Worm (Caenorhabditis elegans) whole organism, early embryonic: ENCODE data around the gene F41B4.2.

Experiments used
- B0310.2 ChIP-seq: sonication (generic microtip); optimal IDR thresholded peaks from 2 replicates; lab custom pipeline; 2016; ENCODE audit warnings: mild to moderate bottlenecking, missing genetic modification characterization, missing compliant biosample characterization
- F13C5.2 ChIP-seq: sonication (generic microtip); optimal IDR thresholded peaks from 2 replicates; lab custom pipeline; 2017; ENCODE audit warnings: mild to moderate bottlenecking, missing genetic modification characterization, inconsistent platforms, missing compliant biosample characterization
- aly-1 ChIP-seq: sonication (generic microtip); optimal IDR thresholded peaks from 2 replicates; lab custom pipeline; 2016; ENCODE audit warnings: missing genetic modification characterization, missing compliant biosample characterization
- ama-1 ChIP-seq: fragments of 150-350 bp; optimal IDR thresholded peaks from 2 replicates; lab custom pipeline; 2014
- ceh-13 ChIP-seq: fragments of 200-800 bp; sonication (Bioruptor generic); optimal IDR thresholded peaks from 2 replicates; lab custom pipeline; 2018; ENCODE audit warnings: mild to moderate bottlenecking, missing genetic modification characterization, missing compliant biosample characterization
- ceh-36 ChIP-seq: sonication (generic microtip); optimal IDR thresholded peaks from 2 replicates; lab custom pipeline; 2016; ENCODE audit warnings: missing genetic modification characterization, inconsistent platforms, missing compliant biosample characterization
- ets-7 ChIP-seq: sonication (generic microtip); optimal IDR thresholded peaks from 2 replicates; lab custom pipeline; 2016; ENCODE audit warnings: missing genotype, missing genetic modification characterization, missing compliant biosample characterization
- flt-1 ChIP-seq: fragments of 200-800 bp; sonication (Bioruptor generic); IDR thresholded peaks from 2 replicates; pipeline ENCODE4 v1.3.6; 2022; ENCODE audit warnings: missing genetic modification characterization, missing compliant biosample characterization
- hmbx-1 ChIP-seq: sonication (generic microtip); optimal IDR thresholded peaks from 2 replicates; lab custom pipeline; 2016; ENCODE audit warnings: mild to moderate bottlenecking, missing genetic modification characterization, missing compliant biosample characterization
- hmg-4 ChIP-seq: fragments of 200-800 bp; sonication (Bioruptor generic); optimal IDR thresholded peaks from 2 replicates; lab custom pipeline; 2018; ENCODE audit warnings: mild to moderate bottlenecking, missing genetic modification characterization, missing compliant biosample characterization
- hnd-1 ChIP-seq: sonication (generic microtip); optimal IDR thresholded peaks from 2 replicates; lab custom pipeline; 2016; ENCODE audit warnings: missing genetic modification characterization, missing compliant biosample characterization
- pes-1 ChIP-seq: fragments of 200-800 bp; sonication (Bioruptor generic); IDR thresholded peaks from 2 replicates; pipeline ENCODE4 v1.3.6; 2022; ENCODE audit warnings: missing genetic modification reagents, missing genetic modification characterization, missing compliant biosample characterization
- scrt-1 ChIP-seq: fragments of 200-800 bp; sonication (Bioruptor generic); IDR thresholded peaks from 2 replicates; pipeline ENCODE4 v1.3.6; 2022; ENCODE audit warnings: missing genetic modification characterization, missing compliant biosample characterization
- sea-1 ChIP-seq: fragments of 200-800 bp; sonication (Bioruptor generic); conservative IDR thresholded peaks from 2 replicates; pipeline ENCODE4 v1.3.6; 2022; ENCODE audit warnings: missing genetic modification characterization, missing compliant biosample characterization
- tbx-11 ChIP-seq: fragments of 200-800 bp; sonication (Bioruptor generic); IDR thresholded peaks from 2 replicates; pipeline ENCODE4 v1.3.6; 2022; ENCODE audit warnings: missing genetic modification characterization, missing compliant biosample characterization
- tbx-37 ChIP-seq: fragments of 200-800 bp; sonication (Bioruptor generic); conservative IDR thresholded peaks from 2 replicates; pipeline ENCODE4 v1.3.6; 2022; ENCODE audit warnings: missing genetic modification reagents, missing genetic modification characterization, missing compliant biosample characterization
- tra-4 ChIP-seq: sonication (generic microtip); optimal IDR thresholded peaks from 2 replicates; lab custom pipeline; 2017; ENCODE audit warnings: missing genetic modification characterization, missing compliant biosample characterization

The F41B4.2 gene

DNA sequence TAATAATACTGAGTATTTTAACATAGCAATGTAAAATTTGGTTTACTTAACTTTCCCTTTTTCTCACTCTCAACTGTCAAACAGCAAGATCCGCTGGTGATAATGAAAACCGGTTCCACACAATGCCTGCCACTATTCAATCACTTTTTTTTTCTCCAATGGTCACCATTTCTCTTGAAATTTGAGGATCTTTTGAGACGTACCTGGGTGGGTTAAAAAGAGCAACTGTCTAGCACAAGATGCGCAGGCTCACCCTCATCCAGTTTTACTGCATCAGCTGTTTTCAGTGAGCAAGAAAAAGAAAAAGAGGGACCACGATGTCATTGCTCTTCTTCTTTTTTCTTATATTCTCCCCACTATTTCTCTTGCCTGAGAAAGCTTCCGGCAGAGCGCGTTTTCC lies 26.8 kb downstream of the F41B4.2 start:
- no peak for TF ChIP-seq pes-1 (GFP tag; lab: Robert Waterston, UW)
- no peak for TF ChIP-seq ceh-13 (GFP tag; lab: Kevin White, UChicago)
- TF ChIP-seq F13C5.2 (tag; lab: Kevin White, UChicago), result no peak
- TF ChIP-seq ceh-36 (tag; lab: Kevin White, UChicago), result no peak
- TF ChIP-seq tbx-37 (GFP tag; lab: Robert Waterston, UW), result no peak
- no peak for TF ChIP-seq ets-7 (tag; lab: Kevin White, UChicago)
- no peak for TF ChIP-seq tra-4 (tag; lab: Kevin White, UChicago)
- no peak for TF ChIP-seq hmg-4 (GFP tag; lab: Kevin White, UChicago)
- no peak for TF ChIP-seq scrt-1 (GFP tag; lab: Robert Waterston, UW)
- TF ChIP-seq sea-1 (GFP tag; lab: Robert Waterston, UW), result no peak

DNA sequence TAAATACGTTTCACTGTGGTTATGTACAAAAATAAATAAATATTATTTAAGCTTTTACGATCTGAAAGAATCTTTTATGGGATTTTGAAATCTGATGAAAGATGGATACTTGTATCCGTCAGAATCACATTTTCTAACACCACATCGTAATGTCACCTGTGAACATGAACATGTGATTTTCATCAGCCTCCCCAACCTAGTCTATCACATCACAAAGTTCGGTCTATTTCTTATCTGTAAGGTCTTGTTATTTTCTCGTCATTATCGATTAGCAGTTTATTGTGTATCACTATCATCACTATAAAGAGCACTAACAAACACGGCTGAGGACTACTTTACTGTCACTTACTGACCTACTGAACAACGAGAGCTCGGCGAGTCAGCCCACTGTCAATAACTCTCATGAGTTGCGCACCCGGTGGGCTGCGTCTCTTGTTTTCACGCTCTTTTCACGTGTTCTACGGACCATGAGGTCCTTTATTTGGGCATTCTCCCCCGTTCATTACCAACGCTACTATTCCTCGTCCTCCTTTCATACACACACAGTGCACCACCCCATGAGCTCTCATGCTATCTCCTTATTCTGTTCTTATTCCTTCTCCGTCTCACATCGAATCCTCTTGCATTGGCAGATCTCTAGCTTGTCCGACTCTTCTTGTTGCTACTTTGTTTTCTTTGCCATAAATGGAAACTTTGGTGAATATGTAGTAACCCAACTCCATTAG lies 27.8 kb downstream of the F41B4.2 start:
- no peak for TF ChIP-seq hmbx-1 (tag; lab: Kevin White, UChicago)
- TF ChIP-seq sea-1 (GFP tag; lab: Robert Waterston, UW), result no peak
- TF ChIP-seq aly-1 (tag; lab: Kevin White, UChicago), result no peak
- no peak for TF ChIP-seq scrt-1 (GFP tag; lab: Robert Waterston, UW)
- TF ChIP-seq tra-4 (tag; lab: Kevin White, UChicago), result no peak
- TF ChIP-seq pes-1 (GFP tag; lab: Robert Waterston, UW), result no peak
- TF ChIP-seq ceh-36 (tag; lab: Kevin White, UChicago), result no peak
- TF ChIP-seq ceh-13 (GFP tag; lab: Kevin White, UChicago), result no peak
- peak; percentile 56 for TF ChIP-seq hmg-4 (GFP tag; lab: Kevin White, UChicago)
- no peak for TF ChIP-seq ama-1 (lab: Kevin White, UChicago)
- TF ChIP-seq tbx-11 (GFP tag; lab: Robert Waterston, UW), result no peak
- no peak for TF ChIP-seq B0310.2 (tag; lab: Kevin White, UChicago)
- peak; percentile 25 for TF ChIP-seq F13C5.2 (tag; lab: Kevin White, UChicago)

DNA sequence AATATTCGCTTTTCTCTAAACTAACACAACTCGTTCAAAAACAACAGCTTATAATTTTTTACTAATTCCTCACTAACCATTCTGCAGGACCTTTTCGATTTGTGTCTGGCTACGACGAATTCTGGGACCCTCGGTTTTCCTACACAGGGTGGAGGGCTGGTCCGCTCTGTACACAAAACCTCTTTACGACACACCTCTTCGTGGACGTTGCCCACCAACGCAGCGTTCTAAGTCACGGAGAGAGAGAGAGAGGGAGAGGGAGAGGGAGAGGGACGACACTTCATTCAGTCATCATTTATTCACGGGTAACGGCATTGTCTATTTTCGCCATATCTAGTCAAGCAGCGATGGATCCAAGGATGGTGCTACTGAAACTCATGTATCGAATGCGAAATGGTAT lies 28.6 kb downstream of the F41B4.2 start, which contains the start of gene atg-2:
Gene atg-2, plus strand, starts transcription at position 301 of the 400 bp plus-strand sequence.
- no peak for TF ChIP-seq ceh-13 (GFP tag; lab: Kevin White, UChicago)
- peak; percentile 62 for TF ChIP-seq hmg-4 (GFP tag; lab: Kevin White, UChicago)

DNA sequence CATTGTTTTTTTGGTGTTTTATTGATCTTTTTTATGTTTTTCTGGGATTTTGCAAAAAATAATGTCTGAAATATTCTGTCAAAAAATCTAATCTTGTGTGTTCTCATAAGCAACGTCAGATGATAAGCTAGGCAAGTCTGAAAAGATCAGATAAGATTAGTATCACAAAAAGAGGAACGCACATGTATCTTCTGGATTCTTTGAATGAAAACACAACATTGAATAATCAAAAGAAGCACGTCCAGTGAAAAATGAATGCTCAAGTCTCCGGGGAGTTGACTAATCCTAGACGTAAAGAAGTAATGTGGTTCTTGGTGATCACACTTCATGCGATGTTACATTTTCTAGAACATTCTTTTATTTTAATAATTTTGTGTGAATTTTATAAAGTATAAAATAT lies 29.6 kb downstream of the F41B4.2 start:
- TF ChIP-seq F13C5.2 (tag; lab: Kevin White, UChicago) (no peak), flt-1 (no peak), hnd-1 (tag; lab: Kevin White, UChicago) (no peak), ama-1 (lab: Kevin White, UChicago) (no peak), ceh-13 (GFP tag; lab: Kevin White, UChicago) (no peak)

DNA sequence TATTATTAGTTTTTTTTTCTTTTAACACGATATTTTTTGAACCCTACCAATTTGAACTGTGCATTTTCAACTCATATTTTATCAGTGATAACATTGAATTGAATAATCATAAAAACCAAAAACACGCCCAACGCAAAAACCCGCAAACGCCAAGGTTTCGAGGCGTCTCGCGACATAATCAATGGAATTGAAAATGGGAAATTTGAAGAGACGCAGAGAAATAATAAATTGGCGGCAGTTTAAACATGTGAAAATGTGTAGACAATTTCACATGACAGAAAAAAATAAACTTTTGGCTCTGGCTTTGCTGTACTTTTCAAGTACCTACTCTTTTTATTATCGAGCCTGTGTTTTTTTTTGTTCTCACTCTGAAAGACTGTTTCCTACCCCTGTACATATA lies 30.2 kb downstream of the F41B4.2 start:
- TF ChIP-seq ceh-36 (tag; lab: Kevin White, UChicago) (no peak), tra-4 (tag; lab: Kevin White, UChicago) (no peak), pes-1 (GFP tag; lab: Robert Waterston, UW) (no peak), ceh-13 (GFP tag; lab: Kevin White, UChicago) (no peak), B0310.2 (tag; lab: Kevin White, UChicago) (no peak), tbx-37 (GFP tag; lab: Robert Waterston, UW) (no peak), scrt-1 (GFP tag; lab: Robert Waterston, UW) (no peak), ets-7 (tag; lab: Kevin White, UChicago) (no peak), tbx-11 (GFP tag; lab: Robert Waterston, UW) (no peak), F13C5.2 (tag; lab: Kevin White, UChicago) (no peak)

DNA sequence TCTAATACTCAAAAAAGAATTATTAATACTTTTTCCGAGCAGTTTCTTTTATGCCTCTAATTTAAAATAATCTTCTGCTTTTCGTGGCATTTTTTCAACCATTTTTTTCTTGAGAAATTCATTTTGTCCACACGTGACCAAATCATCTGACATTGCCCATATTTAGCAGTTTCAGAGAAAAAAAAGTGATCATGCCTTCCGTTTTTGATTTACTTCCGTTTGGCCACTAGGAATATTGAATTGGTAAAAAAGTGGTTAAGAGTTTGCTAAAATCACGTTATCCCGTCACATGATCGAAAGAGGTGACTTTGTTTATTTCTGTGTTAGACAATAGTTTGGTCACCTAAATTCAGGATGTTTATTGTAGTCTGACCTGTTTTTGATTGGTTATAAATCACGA lies 30.7 kb downstream of the F41B4.2 start:
- TF ChIP-seq tbx-37 (GFP tag; lab: Robert Waterston, UW) (no peak), pes-1 (GFP tag; lab: Robert Waterston, UW) (no peak), ceh-13 (GFP tag; lab: Kevin White, UChicago) (no peak), ceh-36 (tag; lab: Kevin White, UChicago) (no peak), ets-7 (tag; lab: Kevin White, UChicago) (no peak), tbx-11 (GFP tag; lab: Robert Waterston, UW) (no peak), hnd-1 (tag; lab: Kevin White, UChicago) (no peak), B0310.2 (tag; lab: Kevin White, UChicago) (no peak), F13C5.2 (tag; lab: Kevin White, UChicago) (no peak), aly-1 (tag; lab: Kevin White, UChicago) (no peak), hmbx-1 (tag; lab: Kevin White, UChicago) (no peak), scrt-1 (GFP tag; lab: Robert Waterston, UW) (no peak)

DNA sequence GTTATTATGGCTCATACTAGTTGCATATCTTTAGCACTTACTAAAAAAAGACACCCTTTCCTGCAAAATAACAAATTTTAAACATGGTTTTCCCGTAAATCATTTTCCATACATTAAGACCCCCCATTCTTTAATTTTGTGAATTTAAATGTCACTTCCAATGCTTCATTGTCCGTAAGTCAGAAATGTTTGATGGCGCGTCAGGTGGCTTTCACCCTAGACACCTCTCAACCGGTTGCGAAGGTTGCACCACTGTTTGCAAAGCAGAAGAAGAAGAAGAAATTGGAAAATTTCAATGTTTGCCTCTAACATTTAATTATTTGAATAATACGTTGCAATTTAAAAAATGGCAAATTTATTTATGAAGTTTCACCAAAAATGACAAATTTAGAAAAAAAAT lies 33.5 kb downstream of the F41B4.2 start:
- TF ChIP-seq tra-4 (tag; lab: Kevin White, UChicago) (no peak), hmbx-1 (tag; lab: Kevin White, UChicago) (no peak), ceh-36 (tag; lab: Kevin White, UChicago) (no peak), hnd-1 (tag; lab: Kevin White, UChicago) (no peak), ceh-13 (GFP tag; lab: Kevin White, UChicago) (no peak), F13C5.2 (tag; lab: Kevin White, UChicago) (no peak), pes-1 (GFP tag; lab: Robert Waterston, UW) (no peak), flt-1 (no peak), scrt-1 (GFP tag; lab: Robert Waterston, UW) (no peak), aly-1 (tag; lab: Kevin White, UChicago) (no peak), hmg-4 (GFP tag; lab: Kevin White, UChicago) (no peak), tbx-37 (GFP tag; lab: Robert Waterston, UW) (no peak), ama-1 (lab: Kevin White, UChicago) (no peak), B0310.2 (tag; lab: Kevin White, UChicago) (no peak)
